Worm (Caenorhabditis elegans) whole organism, young adult: ENCODE measurements around the gene srj-24.

Experiments
- B0261.1 ChIP-seq: sonication (generic microtip); optimal IDR thresholded peaks from 2 replicates; lab custom pipeline; 2016; ENCODE audit warnings: mild to moderate bottlenecking, missing genetic modification characterization, moderate library complexity, missing compliant biosample characterization
- B0336.3 ChIP-seq: fragments of 200-800 bp; sonication (Bioruptor generic); IDR thresholded peaks from 2 replicates; pipeline ENCODE4 v1.3.6; 2022; ENCODE audit warnings: missing genetic modification characterization, missing compliant biosample characterization
- F10E7.11 ChIP-seq: sonication (generic microtip); optimal IDR thresholded peaks from 2 replicates; lab custom pipeline; 2017; ENCODE audit warnings: mild to moderate bottlenecking, missing genetic modification characterization, moderate library complexity, missing compliant biosample characterization
- F23B12.7 ChIP-seq: sonication (generic microtip); optimal IDR thresholded peaks from 2 replicates; lab custom pipeline; 2017; ENCODE audit warnings: missing genetic modification characterization, mild to moderate bottlenecking, missing compliant biosample characterization, antibody characterized with exemption, moderate library complexity; ENCODE audit not compliant: insufficient read depth
- F37B4.10 ChIP-seq: fragments of 200-800 bp; sonication (Bioruptor generic); IDR thresholded peaks from 2 replicates; pipeline ENCODE4 v1.3.6; 2022; ENCODE audit warnings: missing genetic modification characterization, missing compliant biosample characterization
- K12H6.12 ChIP-seq: fragments of 200-800 bp; sonication (Bioruptor generic); optimal IDR thresholded peaks from 2 replicates; lab custom pipeline; 2018; ENCODE audit warnings: mild to moderate bottlenecking, missing genetic modification characterization, missing compliant biosample characterization
- T07F8.4 ChIP-seq: sonication (generic microtip); optimal IDR thresholded peaks from 2 replicates; lab custom pipeline; 2016; ENCODE audit warnings: mild to moderate bottlenecking, missing genetic modification characterization, moderate library complexity, missing compliant biosample characterization
- Y56A3A.18 ChIP-seq: fragments of 200-800 bp; sonication (Bioruptor generic); IDR thresholded peaks from 2 replicates; pipeline ENCODE4 v1.3.6; 2022; ENCODE audit warnings: missing genetic modification reagents, missing genetic modification characterization, missing compliant biosample characterization
- Y95B8A.8 ChIP-seq: fragments of 200-800 bp; sonication (Bioruptor generic); IDR thresholded peaks from 2 replicates; pipeline ENCODE4 v1.3.6; 2022; ENCODE audit warnings: missing genetic modification reagents, missing genetic modification characterization, missing compliant biosample characterization
- ama-1 ChIP-seq, 3 experiments: fragments of 150-350 bp in 1 of 3; sonication (generic microtip) in 2 of 3; optimal IDR thresholded peaks; 2 replicates each; lab custom pipeline; 2014 to 2018; ENCODE audit warnings: missing biosample characterization in 2 of 3, missing genetic modification characterization in 2 of 3, missing genetic modification reagents in 2 of 3
- atf-7 ChIP-seq: sonication (generic microtip); optimal IDR thresholded peaks from 2 replicates; lab custom pipeline; 2017; ENCODE audit warnings: mild to moderate bottlenecking, missing genetic modification characterization, missing compliant biosample characterization
- attf-3 ChIP-seq: fragments of 200-800 bp; sonication (Bioruptor generic); conservative IDR thresholded peaks from 2 replicates; pipeline ENCODE4 v1.3.6; 2022; ENCODE audit warnings: missing genetic modification reagents, missing genetic modification characterization, missing compliant biosample characterization
- attf-5 ChIP-seq: fragments of 200-800 bp; sonication (Bioruptor generic); optimal IDR thresholded peaks from 2 replicates; lab custom pipeline; 2018; ENCODE audit warnings: mild to moderate bottlenecking, missing genetic modification characterization, missing compliant biosample characterization
- ceh-40 ChIP-seq: fragments of 200-800 bp; sonication (Bioruptor generic); IDR thresholded peaks from 2 replicates; pipeline ENCODE4 v1.3.6; 2022; ENCODE audit warnings: missing genetic modification characterization, missing compliant biosample characterization
- ceh-58 ChIP-seq: fragments of 200-800 bp; sonication (Bioruptor generic); IDR thresholded peaks from 2 replicates; pipeline ENCODE4 v1.3.6; 2022; ENCODE audit warnings: missing genetic modification characterization, missing compliant biosample characterization
- ceh-79 ChIP-seq: sonication (generic microtip); optimal IDR thresholded peaks from 2 replicates; lab custom pipeline; 2017; ENCODE audit warnings: mild to moderate bottlenecking, missing genetic modification characterization, missing compliant biosample characterization
- dpff-1 ChIP-seq: sonication (generic microtip); optimal IDR thresholded peaks from 2 replicates; lab custom pipeline; 2017; ENCODE audit warnings: mild to moderate bottlenecking, missing genetic modification characterization, missing compliant biosample characterization
- efl-1 ChIP-seq: fragments of 150-350 bp; optimal IDR thresholded peaks from 2 replicates; lab custom pipeline; 2014; ENCODE audit warnings: missing biosample characterization, missing genetic modification reagents, missing genetic modification characterization
- egl-18 ChIP-seq: fragments of 200-800 bp; sonication (Bioruptor generic); IDR thresholded peaks from 2 replicates; pipeline ENCODE4 v1.3.6; 2022; ENCODE audit warnings: missing genetic modification reagents, missing genetic modification characterization, missing compliant biosample characterization
- egrh-3 ChIP-seq: fragments of 200-800 bp; sonication (Bioruptor generic); IDR thresholded peaks from 2 replicates; pipeline ENCODE4 v1.3.6; 2022; ENCODE audit warnings: missing genetic modification reagents, missing genetic modification characterization, missing compliant biosample characterization
- ekl-4 ChIP-seq: fragments of 200-800 bp; sonication (Bioruptor generic); IDR thresholded peaks from 2 replicates; pipeline ENCODE4 v1.3.6; 2022; ENCODE audit warnings: missing genetic modification reagents, missing genetic modification characterization, missing compliant biosample characterization
- fkh-3 ChIP-seq: sonication (generic microtip); optimal IDR thresholded peaks from 2 replicates; lab custom pipeline; 2016; ENCODE audit warnings: mild to moderate bottlenecking, missing genetic modification characterization, missing compliant biosample characterization
- him-1 ChIP-seq: sonication (generic microtip); optimal IDR thresholded peaks from 2 replicates; lab custom pipeline; 2016; ENCODE audit warnings: missing genotype, missing genetic modification reagents, missing genetic modification characterization, missing compliant biosample characterization
- hlh-12 ChIP-seq: sonication (generic microtip); optimal IDR thresholded peaks from 2 replicates; lab custom pipeline; 2016; ENCODE audit warnings: missing genetic modification characterization, missing compliant biosample characterization
- hmg-20 ChIP-seq: fragments of 200-800 bp; sonication (Bioruptor generic); IDR thresholded peaks from 2 replicates; pipeline ENCODE4 v1.3.6; 2022; ENCODE audit warnings: missing genetic modification reagents, missing genetic modification characterization, missing compliant biosample characterization
- lin-54 ChIP-seq: fragments of 200-800 bp; sonication (Bioruptor generic); optimal IDR thresholded peaks from 2 replicates; lab custom pipeline; 2018; ENCODE audit warnings: mild to moderate bottlenecking, missing genetic modification characterization, missing compliant biosample characterization
- lir-1 ChIP-seq: fragments of 200-800 bp; sonication (Bioruptor generic); conservative IDR thresholded peaks from 2 replicates; pipeline ENCODE4 v1.3.6; 2022; ENCODE audit warnings: missing genetic modification reagents, missing genetic modification characterization, missing compliant biosample characterization
- lsl-1 ChIP-seq: fragments of 200-800 bp; sonication (Bioruptor generic); optimal IDR thresholded peaks from 2 replicates; lab custom pipeline; 2018; ENCODE audit warnings: mild to moderate bottlenecking, missing genetic modification characterization, moderate library complexity, missing compliant biosample characterization
- madf-10 ChIP-seq: sonication (generic microtip); optimal IDR thresholded peaks from 2 replicates; lab custom pipeline; 2016; ENCODE audit warnings: mild to moderate bottlenecking, missing genetic modification characterization, missing compliant biosample characterization
- mel-28 ChIP-seq: sonication (generic microtip); optimal IDR thresholded peaks from 2 replicates; lab custom pipeline; 2016; ENCODE audit warnings: borderline replicate concordance, mild to moderate bottlenecking, missing genetic modification characterization, missing compliant biosample characterization
- nfya-2 ChIP-seq: fragments of 200-800 bp; sonication (Bioruptor generic); IDR thresholded peaks from 2 replicates; pipeline ENCODE4 v1.3.6; 2022; ENCODE audit warnings: missing genetic modification reagents, missing genetic modification characterization, missing compliant biosample characterization
- nfyb-1 ChIP-seq: fragments of 200-800 bp; sonication (Bioruptor generic); IDR thresholded peaks from 2 replicates; pipeline ENCODE4 v1.3.6; 2022; ENCODE audit warnings: missing genetic modification reagents, missing genetic modification characterization, missing compliant biosample characterization
- nhr-179 ChIP-seq: sonication (generic microtip); optimal IDR thresholded peaks from 2 replicates; lab custom pipeline; 2016; ENCODE audit warnings: mild to moderate bottlenecking, missing genetic modification characterization, missing compliant biosample characterization
- pha-4 ChIP-seq: fragments of 150-350 bp; sonication (generic microtip); optimal IDR thresholded peaks from 2 replicates; lab custom pipeline; 2014; ENCODE audit warnings: missing biosample characterization, missing genetic modification reagents, missing genetic modification characterization
- rec-8 ChIP-seq, 2 experiments: sonication (generic microtip); optimal IDR thresholded peaks; 2 replicates each; lab custom pipeline; 2016; ENCODE audit warnings: mild to moderate bottlenecking in 2 of 2, missing genetic modification characterization in 2 of 2, missing genetic modification reagents in 2 of 2, missing genotype in 2 of 2, missing biosample characterization in 1 of 2, missing compliant biosample characterization in 1 of 2, moderate library complexity in 1 of 2
- repo-1 ChIP-seq: sonication (generic microtip); optimal IDR thresholded peaks from 2 replicates; lab custom pipeline; 2017; ENCODE audit warnings: mild to moderate bottlenecking, missing genetic modification characterization, missing compliant biosample characterization
- rpc-1 ChIP-seq, 2 experiments: fragments of 150-350 bp in 1 of 2; sonication (generic microtip) in 1 of 2; optimal IDR thresholded peaks; 2 replicates each; lab custom pipeline; 2014 to 2018; ENCODE audit warnings: missing biosample characterization in 1 of 2, missing genetic modification characterization in 1 of 2, missing genetic modification reagents in 1 of 2, missing genotype in 1 of 2
- sdz-38 ChIP-seq: sonication (generic microtip); optimal IDR thresholded peaks from 2 replicates; lab custom pipeline; 2016; ENCODE audit warnings: missing genotype, missing genetic modification characterization, missing compliant biosample characterization
- snpc-1.1 ChIP-seq: sonication (generic microtip); optimal IDR thresholded peaks from 2 replicates; lab custom pipeline; 2017; ENCODE audit warnings: missing genetic modification characterization, mild to moderate bottlenecking, missing compliant biosample characterization, antibody characterized with exemption, moderate library complexity, missing genotype, missing genetic modification reagents; ENCODE audit not compliant: insufficient read depth
- snpc-1.3 ChIP-seq: sonication (generic microtip); optimal IDR thresholded peaks from 2 replicates; lab custom pipeline; 2017; ENCODE audit warnings: missing genetic modification characterization, mild to moderate bottlenecking, missing compliant biosample characterization, antibody characterized with exemption, moderate library complexity, missing genotype, missing genetic modification reagents; ENCODE audit not compliant: insufficient read depth
- snpc-3.4 ChIP-seq: sonication (generic microtip); optimal IDR thresholded peaks from 2 replicates; lab custom pipeline; 2017; ENCODE audit warnings: missing genetic modification characterization, mild to moderate bottlenecking, missing compliant biosample characterization, antibody characterized with exemption, moderate library complexity, missing genotype, missing genetic modification reagents
- sptf-2 ChIP-seq: fragments of 200-800 bp; sonication (Bioruptor generic); optimal IDR thresholded peaks from 2 replicates; lab custom pipeline; 2018; ENCODE audit warnings: mild to moderate bottlenecking, missing genetic modification characterization, missing compliant biosample characterization
- tbp1 ChIP-seq: fragments of 200-800 bp; sonication (Bioruptor generic); optimal IDR thresholded peaks from 2 replicates; lab custom pipeline; 2018; ENCODE audit warnings: mild to moderate bottlenecking, missing genetic modification characterization, missing compliant biosample characterization
- tlf-1 ChIP-seq: fragments of 200-800 bp; sonication (Bioruptor generic); optimal IDR thresholded peaks from 2 replicates; lab custom pipeline; 2018; ENCODE audit warnings: mild to moderate bottlenecking, missing genetic modification characterization, missing compliant biosample characterization

srj-24 gene

ce11 chrV:728822-729493, 9.7 kb downstream of the srj-24 start (continued):
- TF ChIP-seq efl-1 (GFP tag; lab: Kevin White, UChicago), result no peak
- no peak for TF ChIP-seq atf-7
- TF ChIP-seq rpc-1 (optimal IDR thresholded peaks at IDR 0.05; lab: Kevin White, UChicago), result no peak
- no peak for TF ChIP-seq rpc-1 (tag; optimal IDR thresholded peaks at IDR 0.05; lab: Kevin White, UChicago)
- TF ChIP-seq mel-28 (tag; lab: Kevin White, UChicago), result no peak
- no peak for TF ChIP-seq egl-18 (GFP tag; lab: Robert Waterston, UW)
- no peak for TF ChIP-seq lin-54 (GFP tag; lab: Kevin White, UChicago)
- TF ChIP-seq attf-3 (GFP tag; lab: Robert Waterston, UW), result no peak
- no peak for TF ChIP-seq lsl-1 (GFP tag; lab: Kevin White, UChicago)
- no peak for TF ChIP-seq hlh-12 (tag; lab: Kevin White, UChicago)
- TF ChIP-seq him-1 (tag; lab: Kevin White, UChicago), result no peak
- TF ChIP-seq attf-5, result peak; percentile 22
- no peak for TF ChIP-seq F10E7.11 (tag; lab: Kevin White, UChicago)
- TF ChIP-seq nhr-179 (tag; lab: Kevin White, UChicago), result no peak
- 0 out of 2 replicates have a peak, but pooled peaks have one; percentile 27 for TF ChIP-seq Y95B8A.8 (GFP tag; lab: Robert Waterston, UW)
- peak; percentile 66 for TF ChIP-seq B0336.3
- peak; percentile 54 for TF ChIP-seq tlf-1
- no peak for TF ChIP-seq ekl-4
- TF ChIP-seq ama-1 (optimal IDR thresholded peaks at IDR 0.05; lab: Kevin White, UChicago), result peak; percentile 85
- no peak for TF ChIP-seq ama-1 (GFP tag; optimal IDR thresholded peaks at IDR 0.05; lab: Kevin White, UChicago)
- TF ChIP-seq sptf-2 (GFP tag; lab: Kevin White, UChicago), result no peak
- peak; percentile 32 for TF ChIP-seq K12H6.12 (tag; lab: Kevin White, UChicago)
- TF ChIP-seq, all 124 proteins: peak for 18

ce11 chrV:727484-728351, 11.0 kb downstream of the srj-24 start, which contains the start of the genes icl-1 and srh-2:
TSS of gene icl-1 (minus strand) at chrV:728004.
TSS of gene srh-2 (plus strand) at chrV:728301.
- TF ChIP-seq lin-54 (GFP tag; lab: Kevin White, UChicago) (no peak), ceh-58 (no peak), hmg-20 (GFP tag; lab: Robert Waterston, UW) (no peak), snpc-1.3 (no peak), Y56A3A.18 (GFP tag; lab: Robert Waterston, UW) (no peak; the same call in 1 of the 2 replicates), B0261.1 (no peak), dpff-1 (tag; lab: Kevin White, UChicago) (peak; percentile 68), sptf-2 (GFP tag; lab: Kevin White, UChicago) (peak; percentile 64), F23B12.7 (tag; lab: Kevin White, UChicago) (no peak), lir-1 (GFP tag; lab: Robert Waterston, UW) (0 out of 2 replicates have a peak, but pooled peaks have one; percentile 12), snpc-3.4 (tag; lab: Kevin White, UChicago) (no peak), T07F8.4 (no peak), rec-8 (tag; optimal IDR thresholded peaks at IDR 0.05; lab: Kevin White, UChicago) (peak in 1 of 2 experiments; percentile 41), F37B4.10 (no peak), nfyb-1 (peak; percentile 68), egrh-3 (GFP tag; lab: Robert Waterston, UW) (no peak; the same call in 1 of the 2 replicates), tbp1 (GFP tag; lab: Kevin White, UChicago) (peak; percentile 10), snpc-1.1 (tag; lab: Kevin White, UChicago) (no peak), repo-1 (tag; lab: Kevin White, UChicago) (peak; percentile 97), mel-28 (tag; lab: Kevin White, UChicago) (no peak), fkh-3 (tag; lab: Kevin White, UChicago) (no peak), madf-10 (tag; lab: Kevin White, UChicago) (peak; percentile 43), ceh-40 (no peak), nfya-2 (no peak), ceh-79 (tag; lab: Kevin White, UChicago) (peak; percentile 76), sdz-38 (no peak), pha-4 (peak; percentile 60)
